Fruit fly (Drosophila melanogaster) S2 (cell line): Measurements from ENCODE around the gene CG31279.

ENCODE experiments used
- CG8478 ChIP-seq: fragments of >200 bp; optimal IDR thresholded peaks from 2 replicates; lab custom pipeline; 2018
- CTCF ChIP-seq, 2 experiments: fragments of >200 bp; optimal IDR thresholded peaks; 2 replicates each; lab custom pipeline; 2018

- no peak for TF ChIP-seq CTCF (optimal IDR thresholded peaks at IDR 0.05; lab: Kevin White, UChicago)
- TF ChIP-seq CG8478 (lab: Kevin White, UChicago) = no peak
Observed at dm6 chr3R:16446836-16447235, 16.4 kb downstream of the CG31279 start.
